Worm (Caenorhabditis elegans) whole organism, L2 larva: Measurements from ENCODE around the gene Y24D9A.7.

Experiments
- C34F6.9 ChIP-seq: fragments of 150-350 bp; optimal IDR thresholded peaks from 2 replicates; lab custom pipeline; 2014; ENCODE audit warnings: missing biosample characterization, missing genetic modification characterization
- F13H6.1 ChIP-seq: sonication (generic microtip); optimal IDR thresholded peaks from 2 replicates; lab custom pipeline; 2016; ENCODE audit warnings: missing genetic modification characterization, missing compliant biosample characterization
- elt-1 ChIP-seq: fragments of 150-350 bp; optimal IDR thresholded peaks from 2 replicates; lab custom pipeline; 2014; ENCODE audit warnings: missing biosample characterization, missing genetic modification characterization
- fos-1 ChIP-seq: fragments of 150-350 bp; optimal IDR thresholded peaks from 2 replicates; lab custom pipeline; 2014; ENCODE audit warnings: missing biosample characterization, missing genetic modification characterization
- gmeb-1 ChIP-seq: fragments of 150-350 bp; optimal IDR thresholded peaks from 2 replicates; lab custom pipeline; 2014; ENCODE audit warnings: missing biosample characterization, missing genetic modification characterization
- lin-11 ChIP-seq: fragments of 150-350 bp; sonication (generic microtip); optimal IDR thresholded peaks from 2 replicates; lab custom pipeline; 2014; ENCODE audit warnings: missing biosample characterization, missing genetic modification characterization, inconsistent platforms, mixed read lengths
- lin-39 ChIP-seq: fragments of 150-350 bp; optimal IDR thresholded peaks from 2 replicates; lab custom pipeline; 2014; ENCODE audit warnings: missing biosample characterization, missing genetic modification reagents, missing genetic modification characterization
- lsy-2 ChIP-seq, 2 experiments: fragments of 150-350 bp in 1 of 2; sonication (generic microtip) in 1 of 2; optimal IDR thresholded peaks; 2 replicates each; lab custom pipeline; 2014 to 2017; ENCODE audit warnings: missing biosample characterization in 2 of 2, missing genetic modification characterization in 2 of 2
- nhr-12 ChIP-seq: fragments of 150-350 bp; optimal IDR thresholded peaks from 2 replicates; lab custom pipeline; 2014; ENCODE audit warnings: missing biosample characterization, missing genetic modification characterization
- skn-1 ChIP-seq: sonication (generic microtip); optimal IDR thresholded peaks from 2 replicates; lab custom pipeline; 2017; ENCODE audit warnings: missing biosample characterization, missing genetic modification characterization
- sma-3 ChIP-seq: sonication (generic microtip); optimal IDR thresholded peaks from 2 replicates; lab custom pipeline; 2016; ENCODE audit warnings: missing genetic modification reagents, missing genetic modification characterization, missing compliant biosample characterization
- unc-62 ChIP-seq: fragments of 150-350 bp; optimal IDR thresholded peaks from 2 replicates; lab custom pipeline; 2014; ENCODE audit warnings: missing biosample characterization, missing genetic modification reagents, missing genetic modification characterization

DNA sequence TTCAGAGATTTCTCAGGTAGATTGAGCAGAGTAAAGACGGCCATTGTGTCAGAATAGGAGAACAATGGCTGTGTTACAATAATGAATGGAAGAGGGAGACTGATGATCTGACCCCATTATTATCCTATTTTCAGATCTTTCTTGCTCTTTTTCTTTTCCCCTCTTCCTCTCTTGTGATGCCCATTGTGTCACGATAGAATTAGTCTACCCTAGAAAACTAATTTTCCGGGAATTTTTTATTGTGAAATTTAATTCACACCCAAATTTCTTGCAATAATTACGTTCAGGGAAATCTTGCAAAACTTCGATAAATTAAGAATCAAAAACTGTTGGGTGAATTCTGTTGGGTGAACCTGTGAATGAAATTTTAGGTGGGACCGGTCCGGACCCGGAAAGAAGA is 36.1 kb upstream of the Y24D9A.7 start, which contains the start of gene fbxb-75:
- TF ChIP-seq unc-62 (GFP tag; lab: Kevin White, UChicago) = no peak
- TF ChIP-seq lin-39 (tag; lab: Kevin White, UChicago) = no peak
- no peak for TF ChIP-seq sma-3 (GFP tag; lab: Kevin White, UChicago)
- TF ChIP-seq elt-1 (tag; lab: Kevin White, UChicago) = no peak
- no peak for TF ChIP-seq lsy-2 (tag; optimal IDR thresholded peaks at IDR 0.05; lab: Kevin White, UChicago)
- TF ChIP-seq nhr-12 (tag; lab: Kevin White, UChicago) = no peak
- no peak for TF ChIP-seq lin-11
- TF ChIP-seq skn-1 (tag; lab: Kevin White, UChicago) = no peak
- no peak for TF ChIP-seq gmeb-1 (tag; lab: Kevin White, UChicago)
- no peak for TF ChIP-seq F13H6.1 (tag; lab: Kevin White, UChicago)
- no peak for TF ChIP-seq fos-1 (tag; lab: Kevin White, UChicago)
- TF ChIP-seq C34F6.9 (tag; lab: Kevin White, UChicago) = no peak
